Fruit fly (Drosophila melanogaster): Measurements from ENCODE around the gene CG3226.

The CG3226 gene

dm6 chrX:6621566-6622006 lies 32.5 kb downstream of the CG3226 start (continued):
- TF ChIP-seq CG6276 (GFP tag; optimal IDR thresholded peaks at IDR 0.05) (peak; percentile 15), Eip78C (GFP tag) (peak; percentile 86), CG7368 (GFP tag; optimal IDR thresholded peaks at IDR 0.05) (peak; percentile 38), CG32006 (GFP tag; optimal IDR thresholded peaks at IDR 0.05) (peak; percentile 62), Eip93F (GFP tag; optimal IDR thresholded peaks at IDR 0.05) (no peak), Sox102F (GFP tag; optimal IDR thresholded peaks at IDR 0.05) (no peak), OdsH (GFP tag; optimal IDR thresholded peaks at IDR 0.05) (peak; percentile 47), salr (GFP tag; optimal IDR thresholded peaks at IDR 0.05) (peak; percentile 51 to 62), svp (GFP tag) (no peak), Sox14 (GFP tag; optimal IDR thresholded peaks at IDR 0.05) (peak; percentile 38), Ets96B (tag; optimal IDR thresholded peaks at IDR 0.05) (peak; percentile 74), CG31627 (GFP tag; optimal IDR thresholded peaks at IDR 0.05) (no peak), CG6808 (GFP tag; optimal IDR thresholded peaks at IDR 0.05) (peak; percentile 77), fkh (GFP tag; optimal IDR thresholded peaks at IDR 0.05) (no peak), Smox (GFP tag; optimal IDR thresholded peaks at IDR 0.05) (no peak), CG34406 (GFP tag; optimal IDR thresholded peaks at IDR 0.05) (no peak), cyc (GFP tag; optimal IDR thresholded peaks at IDR 0.05) (no peak), Eip75B (GFP tag; optimal IDR thresholded peaks at IDR 0.05) (peak; percentile 74), Met (GFP tag; optimal IDR thresholded peaks at IDR 0.05) (no peak), Sox15 (GFP tag; optimal IDR thresholded peaks at IDR 0.05) (no peak), CG11902 (GFP tag; optimal IDR thresholded peaks at IDR 0.05) (no peak), eg (GFP tag; IDR thresholded peaks at IDR 0.05) (peak; percentile 69), CG16779 (tag; optimal IDR thresholded peaks at IDR 0.05) (peak; percentile 15)

DNA sequence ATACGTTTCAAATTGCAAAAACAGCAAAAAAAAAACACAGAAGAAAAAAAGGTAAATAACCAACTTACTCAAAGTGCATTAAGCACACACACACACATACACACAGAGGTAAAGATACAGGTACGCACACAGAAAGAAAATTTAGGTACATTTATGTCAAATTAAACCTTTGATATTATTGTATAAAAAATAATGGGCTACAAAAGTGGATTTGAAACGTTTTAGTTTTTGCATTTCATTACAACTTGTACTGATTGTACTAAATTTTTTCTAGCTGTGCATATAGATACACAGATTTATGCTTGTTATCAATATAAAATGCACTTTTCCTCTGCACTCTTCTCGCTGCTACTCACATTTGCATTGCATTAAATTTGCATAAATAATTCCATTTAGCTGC lies 36.7 kb downstream of the CG3226 start:
- TF ChIP-seq CG10669 (GFP tag; optimal IDR thresholded peaks at IDR 0.05) = no peak
- peak; percentile 12 for TF ChIP-seq Lpt (GFP tag; optimal IDR thresholded peaks at IDR 0.05)
- no peak for TF ChIP-seq CG7368 (GFP tag; optimal IDR thresholded peaks at IDR 0.05)
- peak; percentile 29 for TF ChIP-seq CG10631 (GFP tag; optimal IDR thresholded peaks at IDR 0.05)
- TF ChIP-seq svp (GFP tag) = no peak
- no peak for TF ChIP-seq Blimp-1 (GFP tag; optimal IDR thresholded peaks at IDR 0.05)
- no peak for TF ChIP-seq Met (GFP tag; optimal IDR thresholded peaks at IDR 0.05)
- no peak for TF ChIP-seq fd59A (GFP tag; optimal IDR thresholded peaks at IDR 0.05)
- TF ChIP-seq Sox102F (GFP tag; optimal IDR thresholded peaks at IDR 0.05) = no peak
- peak; percentile 70 for TF ChIP-seq Eip78C (GFP tag)
- no peak for TF ChIP-seq CG16779 (tag; optimal IDR thresholded peaks at IDR 0.05)
- TF ChIP-seq CG11762 (GFP tag; optimal IDR thresholded peaks at IDR 0.05; ENCODE audit: insufficient read depth) = peak; percentile 13
- no peak for TF ChIP-seq topi (GFP tag; optimal IDR thresholded peaks at IDR 0.05)
- TF ChIP-seq dsx (GFP tag; optimal IDR thresholded peaks at IDR 0.05; ENCODE audit: poor library complexity, severe bottlenecking) = no peak
- TF ChIP-seq CG1621 (tag; optimal IDR thresholded peaks at IDR 0.05) = no peak
- 0 out of 2 replicates have a peak, but pooled peaks have one; percentile 24 for TF ChIP-seq CG11294 (GFP tag; IDR thresholded peaks at IDR 0.05)
- TF ChIP-seq salr (GFP tag; optimal IDR thresholded peaks at IDR 0.05) = peak in 1 of 2 experiments; percentile 32
- no peak for TF ChIP-seq Sox14 (GFP tag; optimal IDR thresholded peaks at IDR 0.05)
- peak; percentile 33 for TF ChIP-seq Ets96B (tag; optimal IDR thresholded peaks at IDR 0.05)
- no peak for TF ChIP-seq CG8319 (GFP tag; optimal IDR thresholded peaks at IDR 0.05)
- peak; percentile 5 for TF ChIP-seq Hr39 (GFP tag; optimal IDR thresholded peaks at IDR 0.05)
- TF ChIP-seq fd85E (GFP tag; optimal IDR thresholded peaks at IDR 0.05) = no peak
- TF ChIP-seq Hr38 (GFP tag; optimal IDR thresholded peaks at IDR 0.05) = no peak
- no peak for TF ChIP-seq dac (GFP tag; optimal IDR thresholded peaks at IDR 0.05)
- TF ChIP-seq CG8632 (GFP tag; optimal IDR thresholded peaks at IDR 0.05) = no peak
- TF ChIP-seq CG6276 (GFP tag; optimal IDR thresholded peaks at IDR 0.05) = peak; percentile 37
- TF ChIP-seq Smox (GFP tag; optimal IDR thresholded peaks at IDR 0.05) = no peak
- TF ChIP-seq CG6792 (GFP tag; optimal IDR thresholded peaks at IDR 0.05) = peak; percentile 1
- TF ChIP-seq acj6 (GFP tag; optimal IDR thresholded peaks at IDR 0.05) = peak; percentile 30
- TF ChIP-seq cyc (GFP tag; optimal IDR thresholded peaks at IDR 0.05) = no peak
- peak; percentile 59; the same call in 2 of the 3 replicates for TF ChIP-seq CG6163 (GFP tag; IDR thresholded peaks at IDR 0.05)
- TF ChIP-seq fkh (GFP tag; optimal IDR thresholded peaks at IDR 0.05) = no peak
- TF ChIP-seq vri (GFP tag; optimal IDR thresholded peaks at IDR 0.05) = no peak
- no peak for TF ChIP-seq ss (GFP tag; optimal IDR thresholded peaks at IDR 0.05)
- TF ChIP-seq spab (GFP tag; optimal IDR thresholded peaks at IDR 0.05) = no peak
- TF ChIP-seq OdsH (GFP tag; optimal IDR thresholded peaks at IDR 0.05) = peak; percentile 50
- no peak for TF ChIP-seq Sox15 (GFP tag; optimal IDR thresholded peaks at IDR 0.05)
- TF ChIP-seq CG31627 (GFP tag; optimal IDR thresholded peaks at IDR 0.05) = no peak
- no peak for TF ChIP-seq Ets21C (GFP tag; optimal IDR thresholded peaks at IDR 0.05)
- peak; percentile 42 for TF ChIP-seq pdm3 (GFP tag; optimal IDR thresholded peaks at IDR 0.05)
- TF ChIP-seq CG6854 (GFP tag; optimal IDR thresholded peaks at IDR 0.05) = no peak
